Fruit fly (Drosophila melanogaster) whole organism, embryonic: Measurements from ENCODE around the gene CG18563.

ENCODE experiments used
- CG13123 ChIP-seq: fragments of 200-800 bp; sonication (Bioruptor generic); optimal IDR thresholded peaks from 2 replicates; lab custom pipeline; 2016; ENCODE audit warnings: missing biosample characterization, missing genetic modification characterization
- CG13296 ChIP-seq: fragments of 200-800 bp; sonication (Bioruptor generic); optimal IDR thresholded peaks from 3 replicates; lab custom pipeline; 2018; ENCODE audit warnings: missing biosample characterization, mild to moderate bottlenecking, missing genetic modification characterization
- CG1529 ChIP-seq: fragments of 200-800 bp; sonication (Bioruptor generic); optimal IDR thresholded peaks from 3 replicates; lab custom pipeline; 2018; ENCODE audit warnings: missing biosample characterization, missing genetic modification characterization
- CG17912 ChIP-seq: fragments of 200-800 bp; sonication (Bioruptor generic); optimal IDR thresholded peaks from 2 replicates; lab custom pipeline; 2018; ENCODE audit warnings: missing biosample characterization, mild to moderate bottlenecking, missing genetic modification characterization
- CG2116 ChIP-seq: fragments of 200-800 bp; sonication (Bioruptor generic); optimal IDR thresholded peaks from 3 replicates; lab custom pipeline; 2018; ENCODE audit warnings: missing biosample characterization, mild to moderate bottlenecking, missing genetic modification characterization
- CG2199 ChIP-seq: fragments of 200-800 bp; sonication (Bioruptor generic); IDR thresholded peaks from 3 replicates; pipeline ENCODE4 v1.3.6; 2022; ENCODE audit warnings: missing biosample characterization, missing genetic modification characterization
- CG32772 ChIP-seq: fragments of 200-800 bp; sonication (Bioruptor generic); IDR thresholded peaks from 2 replicates; pipeline ENCODE4 v1.3.6; 2022; ENCODE audit warnings: missing biosample characterization, missing genetic modification characterization
- CG3838 ChIP-seq: fragments of 200-800 bp; sonication (Bioruptor generic); optimal IDR thresholded peaks from 3 replicates; lab custom pipeline; 2016; ENCODE audit warnings: missing biosample characterization, missing genetic modification characterization
- CG4360 ChIP-seq: fragments of 200-800 bp; sonication (Bioruptor generic); IDR thresholded peaks from 2 replicates; pipeline ENCODE4 v1.3.6; 2022; ENCODE audit warnings: missing biosample characterization, missing genetic modification characterization
- CG4404 ChIP-seq: fragments of 200-800 bp; sonication (Bioruptor generic); IDR thresholded peaks from 2 replicates; pipeline ENCODE4 v1.3.6; 2022; ENCODE audit warnings: missing biosample characterization, missing genetic modification characterization
- CG7745 ChIP-seq: fragments of 200-800 bp; sonication (Bioruptor generic); optimal IDR thresholded peaks from 2 replicates; lab custom pipeline; 2018; ENCODE audit warnings: missing biosample characterization, mild to moderate bottlenecking, missing genetic modification characterization, moderate library complexity
- CG8765 ChIP-seq: fragments of 200-800 bp; sonication (Bioruptor generic); IDR thresholded peaks from 2 replicates; pipeline ENCODE4 v1.3.6; 2022; ENCODE audit warnings: missing biosample characterization, missing genetic modification characterization
- CG9437 ChIP-seq: fragments of 200-800 bp; sonication (Bioruptor generic); optimal IDR thresholded peaks from 2 replicates; lab custom pipeline; 2018; ENCODE audit warnings: missing biosample characterization, mild to moderate bottlenecking, missing genetic modification characterization
- CkIIα-i1 ChIP-seq: fragments of 200-800 bp; sonication (Bioruptor generic); IDR thresholded peaks from 2 replicates; pipeline ENCODE4 v1.3.6; 2022; ENCODE audit warnings: missing biosample characterization, missing genetic modification characterization
- CoRest ChIP-seq: fragments of 200-800 bp; sonication (Bioruptor generic); optimal IDR thresholded peaks from 3 replicates; lab custom pipeline; 2018; ENCODE audit warnings: missing biosample characterization, mild to moderate bottlenecking, missing genetic modification characterization, moderate library complexity
- CrebB ChIP-seq: fragments of 200-800 bp; sonication (Bioruptor generic); optimal IDR thresholded peaks from 3 replicates; lab custom pipeline; 2018; ENCODE audit warnings: missing biosample characterization, mild to moderate bottlenecking, missing genetic modification characterization
- D19B ChIP-seq: fragments of 200-800 bp; sonication (Bioruptor generic); optimal IDR thresholded peaks from 2 replicates; lab custom pipeline; 2017; ENCODE audit warnings: missing biosample characterization, mild to moderate bottlenecking, missing genetic modification characterization
- Dfd ChIP-seq, 2 experiments: fragments of >200 bp; optimal IDR thresholded peaks; 2 replicates each; lab custom pipeline; 2017; ENCODE audit warnings: missing biosample characterization in 2 of 2, missing genetic modification characterization in 2 of 2
- Dp ChIP-seq: fragments of 200-800 bp; sonication (Bioruptor generic); optimal IDR thresholded peaks from 2 replicates; lab custom pipeline; 2018; ENCODE audit warnings: missing biosample characterization, mild to moderate bottlenecking, missing genetic modification characterization, moderate library complexity
- HLH4C ChIP-seq: fragments of 200-800 bp; sonication (Bioruptor generic); IDR thresholded peaks from 3 replicates; pipeline ENCODE4 v1.3.6; 2022; ENCODE audit warnings: missing biosample characterization, missing genetic modification characterization; ENCODE audit not compliant: partially characterized antibody
- HLH54F ChIP-seq: fragments of 200-800 bp; sonication (Bioruptor generic); optimal IDR thresholded peaks from 3 replicates; lab custom pipeline; 2016; ENCODE audit warnings: missing biosample characterization, missing genetic modification characterization
- HLHmδ ChIP-seq: fragments of 200-800 bp; sonication (Bioruptor generic); optimal IDR thresholded peaks from 2 replicates; lab custom pipeline; 2018; ENCODE audit warnings: missing biosample characterization, mild to moderate bottlenecking, missing genetic modification characterization, moderate library complexity
- Hmr ChIP-seq: fragments of 200-800 bp; sonication (Bioruptor generic); optimal IDR thresholded peaks from 3 replicates; lab custom pipeline; 2017; ENCODE audit warnings: mild to moderate bottlenecking, missing biosample characterization, missing genetic modification reagents, missing genetic modification characterization
- Hr3 ChIP-seq: fragments of 200-800 bp; sonication (Bioruptor generic); optimal IDR thresholded peaks from 3 replicates; lab custom pipeline; 2016; ENCODE audit warnings: missing biosample characterization, missing genetic modification characterization
- Hr51 ChIP-seq, 2 experiments: fragments of 200-800 bp; sonication (Bioruptor generic); optimal IDR thresholded peaks; 2 replicates in 1 of 2; 3 replicates in 1 of 2; lab custom pipeline; 2016 to 2018; ENCODE audit warnings: missing biosample characterization in 2 of 2, missing genetic modification characterization in 2 of 2, mild to moderate bottlenecking in 1 of 2, moderate library complexity in 1 of 2
- Lpt ChIP-seq: fragments of >200 bp; optimal IDR thresholded peaks from 2 replicates; lab custom pipeline; 2018; ENCODE audit warnings: missing biosample characterization, missing genetic modification characterization
- Mad ChIP-seq: fragments of 200-800 bp; sonication (Bioruptor generic); optimal IDR thresholded peaks from 2 replicates; lab custom pipeline; 2016; ENCODE audit warnings: missing biosample characterization, missing genetic modification characterization
- Optix ChIP-seq: fragments of 200-800 bp; sonication (Bioruptor generic); IDR thresholded peaks from 3 replicates; pipeline ENCODE4 v1.3.6; 2022; ENCODE audit warnings: missing biosample characterization, missing genetic modification characterization
- Six4 ChIP-seq: fragments of 200-800 bp; sonication (Bioruptor generic); optimal IDR thresholded peaks from 2 replicates; lab custom pipeline; 2016; ENCODE audit warnings: missing biosample characterization, missing genetic modification characterization
- Spps ChIP-seq: fragments of 200-800 bp; sonication (Bioruptor generic); optimal IDR thresholded peaks from 2 replicates; lab custom pipeline; 2018; ENCODE audit warnings: missing biosample characterization, mild to moderate bottlenecking, missing genetic modification characterization
- Stat92E ChIP-seq, 3 experiments: fragments of >200 bp in 2 of 3; fragments of 200-800 bp in 1 of 3; sonication (Bioruptor generic) in 1 of 3; optimal IDR thresholded peaks; 2 replicates each; lab custom pipeline; 2017 to 2019; ENCODE audit warnings: missing biosample characterization in 3 of 3, missing genetic modification characterization in 3 of 3, mild to moderate bottlenecking in 1 of 3, moderate library complexity in 1 of 3
- Xrp1 ChIP-seq: fragments of 200-800 bp; sonication (Bioruptor generic); IDR thresholded peaks from 2 replicates; pipeline ENCODE4 v1.3.6; 2022; ENCODE audit warnings: missing biosample characterization, missing genetic modification characterization
- ac ChIP-seq: fragments of 200-800 bp; sonication (Bioruptor generic); optimal IDR thresholded peaks from 3 replicates; lab custom pipeline; 2017; ENCODE audit warnings: missing biosample characterization, mild to moderate bottlenecking, missing genetic modification characterization
- amos ChIP-seq: fragments of 200-800 bp; sonication (Bioruptor generic); IDR thresholded peaks from 2 replicates; pipeline ENCODE4 v1.3.6; 2022; ENCODE audit warnings: missing biosample characterization, missing genetic modification characterization; ENCODE audit not compliant: partially characterized antibody
- ara ChIP-seq: fragments of 200-800 bp; sonication (Bioruptor generic); IDR thresholded peaks from 2 replicates; pipeline ENCODE4 v1.3.6; 2022; ENCODE audit warnings: missing biosample characterization, missing genetic modification characterization
- btn ChIP-seq: fragments of 200-800 bp; sonication (Bioruptor generic); optimal IDR thresholded peaks from 2 replicates; lab custom pipeline; 2016; ENCODE audit warnings: missing biosample characterization, missing genetic modification characterization
- cad ChIP-seq: fragments of >200 bp; optimal IDR thresholded peaks from 2 replicates; lab custom pipeline; 2017; ENCODE audit warnings: missing biosample characterization, missing genetic modification characterization
- cg ChIP-seq: fragments of 200-800 bp; sonication (Bioruptor generic); optimal IDR thresholded peaks from 3 replicates; lab custom pipeline; 2019; ENCODE audit warnings: missing biosample characterization, mild to moderate bottlenecking, missing genetic modification characterization, moderate library complexity
- crp ChIP-seq, 2 experiments: fragments of 200-800 bp; sonication (Bioruptor generic); optimal IDR thresholded peaks; 2 replicates in 1 of 2; 3 replicates in 1 of 2; lab custom pipeline; 2017; ENCODE audit warnings: missing biosample characterization in 2 of 2, missing genetic modification characterization in 2 of 2, mild to moderate bottlenecking in 1 of 2, moderate library complexity in 1 of 2
- emc ChIP-seq: fragments of 200-800 bp; sonication (Bioruptor generic); optimal IDR thresholded peaks from 2 replicates; lab custom pipeline; 2016; ENCODE audit warnings: missing biosample characterization, missing genetic modification characterization
- fd64A ChIP-seq: fragments of 200-800 bp; sonication (Bioruptor generic); optimal IDR thresholded peaks from 3 replicates; lab custom pipeline; 2018; ENCODE audit warnings: missing biosample characterization, mild to moderate bottlenecking, missing genetic modification characterization
- gt ChIP-seq: fragments of 200-800 bp; sonication (Bioruptor generic); IDR thresholded peaks from 2 replicates; pipeline ENCODE4 v1.3.6; 2022; ENCODE audit warnings: missing biosample characterization, missing genetic modification characterization
- hb ChIP-seq: fragments of 200-800 bp; sonication (Bioruptor generic); IDR thresholded peaks from 3 replicates; pipeline ENCODE4 v1.3.6; 2022; ENCODE audit warnings: missing biosample characterization, missing genetic modification characterization; ENCODE audit not compliant: partially characterized antibody
- jigr1 ChIP-seq: fragments of 200-800 bp; sonication (Bioruptor generic); IDR thresholded peaks from 3 replicates; pipeline ENCODE4 v1.3.6; 2022; ENCODE audit warnings: missing biosample characterization, missing genetic modification characterization
- nerfin-1 ChIP-seq: fragments of 200-800 bp; sonication (Bioruptor generic); optimal IDR thresholded peaks from 3 replicates; lab custom pipeline; 2019; ENCODE audit warnings: missing biosample characterization, mild to moderate bottlenecking, missing genetic modification characterization, moderate library complexity
- pfk ChIP-seq: fragments of 200-800 bp; sonication (Bioruptor generic); optimal IDR thresholded peaks from 2 replicates; lab custom pipeline; 2018; ENCODE audit warnings: missing biosample characterization, mild to moderate bottlenecking, missing genetic modification characterization, moderate library complexity
- prd ChIP-seq, 3 experiments: fragments of >200 bp in 2 of 3; fragments of 200-800 bp in 1 of 3; sonication (Bioruptor generic) in 1 of 3; optimal IDR thresholded peaks in 2 of 3; IDR thresholded peaks in 1 of 3; 2 replicates in 2 of 3; 3 replicates in 1 of 3; pipeline versions ENCODE4 v1.3.6 to Lab custom; 2017 to 2022; ENCODE audit warnings: missing biosample characterization in 1 of 3, missing genetic modification characterization in 1 of 3
- ranshi ChIP-seq: fragments of 200-800 bp; sonication (Bioruptor generic); IDR thresholded peaks from 2 replicates; pipeline ENCODE4 v1.3.6; 2022; ENCODE audit warnings: missing biosample characterization, missing genetic modification characterization
- sisA ChIP-seq: fragments of 200-800 bp; sonication (Bioruptor generic); IDR thresholded peaks from 2 replicates; pipeline ENCODE4 v1.3.6; 2022; ENCODE audit warnings: missing biosample characterization, missing genetic modification characterization
- toy ChIP-seq: fragments of 200-800 bp; sonication (Bioruptor generic); IDR thresholded peaks from 2 replicates; pipeline ENCODE4 v1.3.6; 2022; ENCODE audit warnings: missing biosample characterization, missing genetic modification characterization
- vnd ChIP-seq: fragments of 200-800 bp; sonication (Bioruptor generic); IDR thresholded peaks from 3 replicates; pipeline ENCODE4 v1.3.6; 2022; ENCODE audit warnings: missing biosample characterization, missing genetic modification characterization; ENCODE audit not compliant: partially characterized antibody

Gene CG18563

dm6 chr2L:17470630-17471029 lies 12.8 kb upstream of the CG18563 start (continued):
- no peak for TF ChIP-seq fd64A (GFP tag; lab: Kevin White, UChicago)
- TF ChIP-seq CkIIα-i1 = no peak
- no peak for TF ChIP-seq CG8765
- TF ChIP-seq Dfd (GFP tag; optimal IDR thresholded peaks at IDR 0.05; lab: Kevin White, UChicago) = no peak
- no peak for TF ChIP-seq CG1529 (GFP tag; lab: Kevin White, UChicago)
- TF ChIP-seq CG32772 (GFP tag; lab: Robert Waterston, UW) = no peak
- no peak for TF ChIP-seq vnd (GFP tag; lab: Robert Waterston, UW)
- peak; percentile 13 for TF ChIP-seq emc (GFP tag; lab: Kevin White, UChicago)
- TF ChIP-seq pfk = peak; percentile 16
- TF ChIP-seq btn (GFP tag; lab: Kevin White, UChicago) = no peak
- TF ChIP-seq hb (GFP tag; lab: Robert Waterston, UW) = no peak
- peak; percentile 62 for TF ChIP-seq D19B (GFP tag; lab: Kevin White, UChicago)
- TF ChIP-seq CG17912 (GFP tag; lab: Kevin White, UChicago) = no peak
- TF ChIP-seq CG4404 (GFP tag; lab: Robert Waterston, UW) = no peak
- TF ChIP-seq CG13123 (GFP tag; lab: Kevin White, UChicago) = no peak
- no peak for TF ChIP-seq Spps (tag; lab: Kevin White, UChicago)
- TF ChIP-seq Optix (GFP tag; lab: Robert Waterston, UW) = no peak
- peak; percentile 13 for TF ChIP-seq CG2116 (GFP tag; lab: Kevin White, UChicago)
- TF ChIP-seq Hr3 = no peak
- TF ChIP-seq Six4 (GFP tag; lab: Kevin White, UChicago) = no peak
- no peak for TF ChIP-seq sisA (GFP tag; lab: Robert Waterston, UW)
- no peak for TF ChIP-seq HLHmδ (GFP tag; lab: Kevin White, UChicago)
- no peak for TF ChIP-seq CG4360 (GFP tag; lab: Robert Waterston, UW)
- no peak for TF ChIP-seq Xrp1 (GFP tag; lab: Robert Waterston, UW)
- TF ChIP-seq Hmr (GFP tag; lab: Kevin White, UChicago) = peak; percentile 90
- no peak for TF ChIP-seq amos (GFP tag; lab: Robert Waterston, UW)
- TF ChIP-seq CG7745 = no peak
- no peak for TF ChIP-seq CG3838 (GFP tag; lab: Kevin White, UChicago)
- no peak for TF ChIP-seq nerfin-1
- TF ChIP-seq Lpt (GFP tag; lab: Kevin White, UChicago) = no peak
- peak in 1 of 2 experiments; percentile 9 for TF ChIP-seq Hr51 (GFP tag; optimal IDR thresholded peaks at IDR 0.05; lab: Kevin White, UChicago)
- TF ChIP-seq ranshi (GFP tag; lab: Robert Waterston, UW) = peak; percentile 32; the same call in 1 of the 2 replicates
- TF ChIP-seq prd (optimal IDR thresholded peaks at IDR 0.05; lab: Kevin White, UChicago) = no peak
- TF ChIP-seq prd (GFP tag; IDR thresholded peaks at IDR 0.05; lab: Robert Waterston, UW) = no peak
- no peak for TF ChIP-seq CG9437
- peak; percentile 50 for TF ChIP-seq CoRest (tag; lab: Kevin White, UChicago)
- TF ChIP-seq CG2199 (GFP tag; lab: Robert Waterston, UW) = no peak
- TF ChIP-seq CrebB (tag; lab: Kevin White, UChicago) = peak; percentile 69
- TF ChIP-seq Dp = no peak
- peak; percentile 41 for TF ChIP-seq CG13296 (GFP tag; lab: Kevin White, UChicago)
- TF ChIP-seq Stat92E (GFP tag; optimal IDR thresholded peaks at IDR 0.05; lab: Kevin White, UChicago) = no peak
- TF ChIP-seq gt (GFP tag; lab: Robert Waterston, UW) = no peak
- no peak for TF ChIP-seq cg (GFP tag; lab: Kevin White, UChicago)
- no peak for TF ChIP-seq toy (GFP tag; lab: Robert Waterston, UW)
- no peak for TF ChIP-seq jigr1 (GFP tag; lab: Robert Waterston, UW)
- TF ChIP-seq crp (GFP tag; optimal IDR thresholded peaks at IDR 0.05; lab: Kevin White, UChicago) = no peak
- TF ChIP-seq HLH4C (GFP tag; lab: Robert Waterston, UW) = no peak
- TF ChIP-seq HLH54F = peak; percentile 2
- TF ChIP-seq ac (GFP tag; lab: Kevin White, UChicago) = no peak
- no peak for TF ChIP-seq cad (GFP tag; lab: Kevin White, UChicago)
- no peak for TF ChIP-seq ara (GFP tag; lab: Robert Waterston, UW)
- no peak for TF ChIP-seq Mad (GFP tag; lab: Kevin White, UChicago)
